Fruit fly (Drosophila melanogaster): ENCODE measurements around the gene CG32547.

The CG32547 gene

dm6 chrX:18404632-18405238, 74.6 kb downstream of the CG32547 start (continued):
- TF ChIP-seq lab (GFP tag; optimal IDR thresholded peaks at IDR 0.05) (no peak), Ssrp (tag; optimal IDR thresholded peaks at IDR 0.05) (peak; percentile 31), lilli (GFP tag; optimal IDR thresholded peaks at IDR 0.05) (peak; percentile 12), CG13894 (tag; optimal IDR thresholded peaks at IDR 0.05) (no peak), CG12942 (GFP tag; optimal IDR thresholded peaks at IDR 0.05) (no peak), zen2 (GFP tag; IDR thresholded peaks at IDR 0.05; ENCODE audit: partially characterized antibody) (peak; percentile 76; the same call in 2 of the 3 replicates), CG10654 (GFP tag; optimal IDR thresholded peaks at IDR 0.05) (no peak), CG15011 (GFP tag; optimal IDR thresholded peaks at IDR 0.05) (no peak), CG15269 (tag; optimal IDR thresholded peaks at IDR 0.05) (peak; percentile 12), CG4282 (GFP tag; optimal IDR thresholded peaks at IDR 0.05) (no peak), Deaf1 (tag; optimal IDR thresholded peaks at IDR 0.05) (no peak), inv (GFP tag; IDR thresholded peaks at IDR 0.05; ENCODE audit: partially characterized antibody) (no peak), chinmo (GFP tag; IDR thresholded peaks at IDR 0.05; ENCODE audit: partially characterized antibody) (no peak; the same call in 2 of the 4 replicates), sisA (GFP tag; IDR thresholded peaks at IDR 0.05) (peak; percentile 29; the same call in 1 of the 2 replicates), YL-1 (GFP tag; optimal IDR thresholded peaks at IDR 0.05) (no peak), Doc2 (GFP tag; IDR thresholded peaks at IDR 0.05) (no peak), sens-2 (GFP tag; IDR thresholded peaks at IDR 0.05) (no peak), fu2 (GFP tag; optimal IDR thresholded peaks at IDR 0.05) (peak; percentile 34), CG9932 (GFP tag; IDR thresholded peaks at IDR 0.05) (no peak), pho (GFP tag; optimal IDR thresholded peaks at IDR 0.05) (peak; percentile 50), CG8388 (GFP tag; optimal IDR thresholded peaks at IDR 0.05) (no peak), CG2129 (GFP tag; IDR thresholded peaks at IDR 0.05; ENCODE audit: partially characterized antibody) (no peak), cad (GFP tag; optimal IDR thresholded peaks at IDR 0.05) (no peak), insv (GFP tag; optimal IDR thresholded peaks at IDR 0.05) (no peak), CG16779 (GFP tag; IDR thresholded peaks at IDR 0.05) (no peak), CG3163 (GFP tag; optimal IDR thresholded peaks at IDR 0.05) (no peak), CG13123 (GFP tag; optimal IDR thresholded peaks at IDR 0.05) (no peak), aop (GFP tag; IDR thresholded peaks at IDR 0.05) (no peak), Dp (GFP tag; optimal IDR thresholded peaks at IDR 0.05) (no peak), Hmx (GFP tag; optimal IDR thresholded peaks at IDR 0.05) (no peak), CG16813 (GFP tag; IDR thresholded peaks at IDR 0.05; ENCODE audit: partially characterized antibody) (no peak), mam (GFP tag; optimal IDR thresholded peaks at IDR 0.05) (peak; percentile 36), Bdp1 (GFP tag; optimal IDR thresholded peaks at IDR 0.05) (no peak), CG8089 (GFP tag; optimal IDR thresholded peaks at IDR 0.05) (no peak), kah (GFP tag; optimal IDR thresholded peaks at IDR 0.05) (no peak), CG13287 (GFP tag; IDR thresholded peaks at IDR 0.05; ENCODE audit: partially characterized antibody) (no peak), grn (GFP tag; optimal IDR thresholded peaks at IDR 0.05) (no peak), Poxn (GFP tag; IDR thresholded peaks at IDR 0.05) (no peak), dm (GFP tag; optimal IDR thresholded peaks at IDR 0.05) (peak; percentile 42), CG4328 (GFP tag; optimal IDR thresholded peaks at IDR 0.05) (no peak), CG15514 (GFP tag; optimal IDR thresholded peaks at IDR 0.05) (no peak), hb (GFP tag; IDR thresholded peaks at IDR 0.05; ENCODE audit: partially characterized antibody) (no peak), CG17328 (GFP tag; IDR thresholded peaks at IDR 0.05) (no peak), CG12391 (tag; optimal IDR thresholded peaks at IDR 0.05) (no peak), ash1 (GFP tag; optimal IDR thresholded peaks at IDR 0.05) (no peak), ara (GFP tag; IDR thresholded peaks at IDR 0.05) (no peak), prd (optimal IDR thresholded peaks at IDR 0.05) (no peak), prd (GFP tag; IDR thresholded peaks at IDR 0.05) (no peak; the same call in 2 of the 3 replicates), CG10366 (GFP tag; IDR thresholded peaks at IDR 0.05) (no peak), Hr3 (GFP tag; optimal IDR thresholded peaks at IDR 0.05) (peak; percentile 29), Nf-YB (GFP tag; optimal IDR thresholded peaks at IDR 0.05) (no peak)

All from whole organism, embryonic.